Fruit fly (Drosophila melanogaster): ENCODE results near the gene Ccp84Ab.

Ccp84Ab gene

dm6 chr3R:6657278-6658246, 45.1 kb downstream of the Ccp84Ab start, which contains the start of the genes CG1307 and twr (continued):
- no peak for TF ChIP-seq fd64A (GFP tag; optimal IDR thresholded peaks at IDR 0.05)
- TF ChIP-seq Blimp-1 (GFP tag; optimal IDR thresholded peaks at IDR 0.05), result no peak
- TF ChIP-seq Ada2b (GFP tag; IDR thresholded peaks at IDR 0.05), result no peak
- no peak for TF ChIP-seq CG15479 (GFP tag; optimal IDR thresholded peaks at IDR 0.05)
- no peak for TF ChIP-seq CG8359 (GFP tag; optimal IDR thresholded peaks at IDR 0.05; ENCODE audit: borderline replicate concordance)
- no peak for TF ChIP-seq CG7271 (tag; optimal IDR thresholded peaks at IDR 0.05)
- no peak for TF ChIP-seq CG6683 (GFP tag; optimal IDR thresholded peaks at IDR 0.05)
- peak; percentile 29 for TF ChIP-seq CG4328 (GFP tag; optimal IDR thresholded peaks at IDR 0.05)
- TF ChIP-seq Dip3 (GFP tag; optimal IDR thresholded peaks at IDR 0.05), result no peak
- peak; percentile 51; the same call in 1 of the 2 replicates for TF ChIP-seq Xrp1 (GFP tag; IDR thresholded peaks at IDR 0.05)
- peak; percentile 79 for TF ChIP-seq trem (tag; optimal IDR thresholded peaks at IDR 0.05)
- no peak for TF ChIP-seq CG31365 (tag; optimal IDR thresholded peaks at IDR 0.05)
- TF ChIP-seq crp (GFP tag; optimal IDR thresholded peaks at IDR 0.05), result peak in 1 of 2 experiments; percentile 52
- no peak for TF ChIP-seq tx (GFP tag; optimal IDR thresholded peaks at IDR 0.05)
- TF ChIP-seq Nf-YA (GFP tag; IDR thresholded peaks at IDR 0.05), result no peak
- TF ChIP-seq caup (GFP tag; optimal IDR thresholded peaks at IDR 0.05; ENCODE audit: severe bottlenecking), result no peak
- no peak for TF ChIP-seq ftz-f1 (GFP tag; optimal IDR thresholded peaks at IDR 0.05)
- TF ChIP-seq tio (GFP tag; optimal IDR thresholded peaks at IDR 0.05), result no peak
- TF ChIP-seq twi (tag; optimal IDR thresholded peaks at IDR 0.05), result no peak
- TF ChIP-seq CG3281 (GFP tag; optimal IDR thresholded peaks at IDR 0.05), result no peak
- TF ChIP-seq ash1 (GFP tag; optimal IDR thresholded peaks at IDR 0.05), result no peak
- TF ChIP-seq sim (GFP tag; IDR thresholded peaks at IDR 0.05), result no peak
- no peak for TF ChIP-seq CG11723 (GFP tag; optimal IDR thresholded peaks at IDR 0.05)
- TF ChIP-seq unc-4 (GFP tag; IDR thresholded peaks at IDR 0.05; ENCODE audit: partially characterized antibody), result no peak
- no peak for TF ChIP-seq CG8765 (GFP tag; IDR thresholded peaks at IDR 0.05)
- TF ChIP-seq ac (GFP tag; optimal IDR thresholded peaks at IDR 0.05), result no peak
- TF ChIP-seq Hsf (GFP tag; optimal IDR thresholded peaks at IDR 0.05), result no peak
- no peak for TF ChIP-seq CG16863 (GFP tag; optimal IDR thresholded peaks at IDR 0.05)
- no peak for TF ChIP-seq cwo (GFP tag; optimal IDR thresholded peaks at IDR 0.05)
- TF ChIP-seq CG7556 (GFP tag; optimal IDR thresholded peaks at IDR 0.05), result no peak
- peak in 1 of 3 experiments; percentile 27 for TF ChIP-seq lola (GFP tag; optimal IDR thresholded peaks at IDR 0.05)
- TF ChIP-seq nerfin-1 (tag; optimal IDR thresholded peaks at IDR 0.05), result no peak
- TF ChIP-seq pnt (GFP tag; optimal IDR thresholded peaks at IDR 0.05), result no peak
- no peak for TF ChIP-seq CG15269 (tag; optimal IDR thresholded peaks at IDR 0.05)
- TF ChIP-seq sd (tag; optimal IDR thresholded peaks at IDR 0.05), result no peak
- TF ChIP-seq CG9797 (GFP tag; optimal IDR thresholded peaks at IDR 0.05), result peak; percentile 81
- no peak for TF ChIP-seq hkb (optimal IDR thresholded peaks at IDR 0.05)
- TF ChIP-seq hkb (GFP tag; IDR thresholded peaks at IDR 0.05), result no peak
- TF ChIP-seq sna (GFP tag; IDR thresholded peaks at IDR 0.05; ENCODE audit: partially characterized antibody), result no peak
- TF ChIP-seq Lhr (GFP tag; optimal IDR thresholded peaks at IDR 0.05), result peak; percentile 29
- no peak for TF ChIP-seq sens-2 (GFP tag; IDR thresholded peaks at IDR 0.05)
- TF ChIP-seq CG6765 (GFP tag; optimal IDR thresholded peaks at IDR 0.05), result no peak
- TF ChIP-seq CG42726 (GFP tag; IDR thresholded peaks at IDR 0.05; ENCODE audit: partially characterized antibody), result no peak
- TF ChIP-seq dm (GFP tag; optimal IDR thresholded peaks at IDR 0.05), result peak; percentile 50
- peak; percentile 7 for TF ChIP-seq Mad (GFP tag; optimal IDR thresholded peaks at IDR 0.05)
- no peak for TF ChIP-seq cg (GFP tag; optimal IDR thresholded peaks at IDR 0.05)
- peak; percentile 58 for TF ChIP-seq BEAF-32 (GFP tag; optimal IDR thresholded peaks at IDR 0.05)

All from whole organism, embryonic.